Worm (Caenorhabditis elegans) whole organism, L1 larva: Measurements from ENCODE around the gene dnj-10.
A peak's percentile ranks its signal among the peaks of the same experiment; 100 is the strongest.

ENCODE experiments used
- C04F5.9 ChIP-seq: sonication (generic microtip); optimal IDR thresholded peaks from 2 replicates; lab custom pipeline; 2016; ENCODE audit warnings: missing genetic modification characterization, missing compliant biosample characterization
- C16A3.4 ChIP-seq: fragments of 150-350 bp; optimal IDR thresholded peaks from 2 replicates; lab custom pipeline; 2014; ENCODE audit warnings: missing biosample characterization, missing genetic modification characterization
- F16B12.6 ChIP-seq: fragments of 150-350 bp; optimal IDR thresholded peaks from 2 replicates; lab custom pipeline; 2014; ENCODE audit warnings: missing biosample characterization, missing genetic modification characterization
- Y116A8C.19 ChIP-seq: sonication (generic microtip); optimal IDR thresholded peaks from 2 replicates; lab custom pipeline; 2016; ENCODE audit warnings: missing compliant biosample characterization, missing genetic modification characterization, borderline replicate concordance
- ama-1 ChIP-seq: fragments of 150-350 bp; optimal IDR thresholded peaks from 2 replicates; lab custom pipeline; 2014
- blmp-1 ChIP-seq: fragments of 150-350 bp; optimal IDR thresholded peaks from 2 replicates; lab custom pipeline; 2014; ENCODE audit warnings: missing biosample characterization, missing genetic modification characterization
- ceh-63 ChIP-seq: fragments of 200-800 bp; sonication (Bioruptor generic); optimal IDR thresholded peaks from 2 replicates; lab custom pipeline; 2018; ENCODE audit warnings: mild to moderate bottlenecking, missing genetic modification characterization, missing compliant biosample characterization
- ceh-8 ChIP-seq: fragments of 200-800 bp; sonication (Bioruptor generic); optimal IDR thresholded peaks from 2 replicates; lab custom pipeline; 2018; ENCODE audit warnings: mild to moderate bottlenecking, missing genetic modification characterization, moderate library complexity, missing compliant biosample characterization
- ceh-90 ChIP-seq: sonication (generic microtip); optimal IDR thresholded peaks from 2 replicates; lab custom pipeline; 2016; ENCODE audit warnings: missing genetic modification characterization, missing compliant biosample characterization
- ces-1 ChIP-seq: fragments of 150-350 bp; optimal IDR thresholded peaks from 2 replicates; lab custom pipeline; 2014; ENCODE audit warnings: missing biosample characterization, missing genetic modification reagents, missing genetic modification characterization
- dpl-1 ChIP-seq, 3 experiments: fragments of 150-350 bp in 2 of 3; sonication (generic microtip) in 1 of 3; optimal IDR thresholded peaks; 2 replicates each; lab custom pipeline; 2014 to 2017; ENCODE audit warnings: missing biosample characterization in 3 of 3, missing genetic modification characterization in 3 of 3, missing genetic modification reagents in 3 of 3
- dsc-1 ChIP-seq: sonication (generic microtip); optimal IDR thresholded peaks from 2 replicates; lab custom pipeline; 2016; ENCODE audit warnings: mild to moderate bottlenecking, missing genetic modification characterization, missing compliant biosample characterization
- efl-1 ChIP-seq, 4 experiments: fragments of 150-350 bp; optimal IDR thresholded peaks in 3 of 4; peaks in 1 of 4; 1 replicate in 1 of 4; 2 replicates in 3 of 4; lab custom pipeline; 2014; ENCODE audit warnings: missing biosample characterization in 2 of 4, missing genetic modification characterization in 2 of 4, missing genetic modification reagents in 2 of 4
- egl-13 ChIP-seq: sonication (generic microtip); optimal IDR thresholded peaks from 2 replicates; lab custom pipeline; 2016; ENCODE audit warnings: missing genotype, missing genetic modification reagents, missing genetic modification characterization, missing compliant biosample characterization
- egl-27 ChIP-seq, 2 experiments: fragments of 150-350 bp in 1 of 2; sonication (generic microtip); optimal IDR thresholded peaks; 3 replicates each; lab custom pipeline; 2017 to 2018; ENCODE audit warnings: missing biosample characterization in 2 of 2, missing genetic modification characterization in 2 of 2, missing genetic modification reagents in 2 of 2
- elt-2 ChIP-seq: sonication (generic microtip); optimal IDR thresholded peaks from 2 replicates; lab custom pipeline; 2016; ENCODE audit warnings: missing genetic modification characterization, mild to moderate bottlenecking, inconsistent platforms, missing compliant biosample characterization, missing genetic modification reagents
- elt-3 ChIP-seq, 6 experiments: fragments of 150-350 bp in 1 of 6; sonication (generic microtip); optimal IDR thresholded peaks; 2 replicates each; lab custom pipeline; 2017 to 2018; ENCODE audit warnings: missing biosample characterization in 6 of 6, missing genetic modification characterization in 6 of 6, inconsistent platforms in 1 of 6
- ets-5 ChIP-seq: fragments of 200-800 bp; sonication (Bioruptor generic); IDR thresholded peaks from 2 replicates; pipeline ENCODE4 v1.3.6; 2022; ENCODE audit warnings: missing genetic modification characterization, missing compliant biosample characterization
- fkh-10 ChIP-seq: sonication (generic microtip); optimal IDR thresholded peaks from 2 replicates; lab custom pipeline; 2017; ENCODE audit warnings: missing biosample characterization, missing genetic modification reagents, missing genetic modification characterization
- fkh-4 ChIP-seq: sonication (generic microtip); optimal IDR thresholded peaks from 2 replicates; lab custom pipeline; 2016; ENCODE audit warnings: missing compliant biosample characterization, missing genetic modification characterization, borderline replicate concordance
- hpl-2 ChIP-seq: fragments of 150-350 bp; optimal IDR thresholded peaks from 2 replicates; lab custom pipeline; 2014; ENCODE audit warnings: missing biosample characterization, missing genetic modification reagents, missing genetic modification characterization
- isw-1 ChIP-seq: fragments of 200-800 bp; sonication (Bioruptor generic); IDR thresholded peaks from 2 replicates; pipeline ENCODE4 v1.3.6; 2022; ENCODE audit warnings: missing genetic modification characterization, missing compliant biosample characterization
- lin-14 ChIP-seq: fragments of 200-800 bp; sonication (Bioruptor generic); optimal IDR thresholded peaks from 2 replicates; lab custom pipeline; 2018; ENCODE audit warnings: mild to moderate bottlenecking, missing genetic modification characterization, moderate library complexity, missing compliant biosample characterization
- lin-15B ChIP-seq: fragments of 150-350 bp; sonication (generic microtip); optimal IDR thresholded peaks from 3 replicates; lab custom pipeline; 2014; ENCODE audit warnings: missing biosample characterization, missing genetic modification characterization
- lir-3 ChIP-seq: sonication (generic microtip); optimal IDR thresholded peaks from 2 replicates; lab custom pipeline; 2016; ENCODE audit warnings: mild to moderate bottlenecking, missing genetic modification characterization, moderate library complexity, missing compliant biosample characterization; ENCODE audit not compliant: poor library complexity
- mab-9 ChIP-seq: fragments of 200-800 bp; sonication (Bioruptor generic); IDR thresholded peaks from 2 replicates; pipeline ENCODE4 v1.3.6; 2022; ENCODE audit warnings: missing genetic modification reagents, missing genetic modification characterization, missing compliant biosample characterization
- mep-1 ChIP-seq: fragments of 150-350 bp; optimal IDR thresholded peaks from 2 replicates; lab custom pipeline; 2014; ENCODE audit warnings: missing biosample characterization, missing genetic modification characterization
- nhr-11 ChIP-seq: fragments of 150-350 bp; optimal IDR thresholded peaks from 2 replicates; lab custom pipeline; 2014; ENCODE audit warnings: missing biosample characterization, missing genetic modification characterization
- nhr-19 ChIP-seq: fragments of 200-800 bp; sonication (Bioruptor generic); conservative IDR thresholded peaks from 2 replicates; pipeline ENCODE4 v1.3.6; 2022; ENCODE audit warnings: missing genetic modification characterization, missing compliant biosample characterization
- nhr-20 ChIP-seq: sonication (generic microtip); optimal IDR thresholded peaks from 2 replicates; lab custom pipeline; 2016; ENCODE audit warnings: mild to moderate bottlenecking, missing genetic modification characterization, missing compliant biosample characterization
- nhr-47 ChIP-seq: sonication (generic microtip); optimal IDR thresholded peaks from 2 replicates; lab custom pipeline; 2016; ENCODE audit warnings: mild to moderate bottlenecking, missing genetic modification characterization, moderate library complexity, missing compliant biosample characterization
- nhr-71 ChIP-seq: sonication (generic microtip); optimal IDR thresholded peaks from 2 replicates; lab custom pipeline; 2016; ENCODE audit warnings: mild to moderate bottlenecking, missing genetic modification characterization, moderate library complexity, missing compliant biosample characterization
- nhr-76 ChIP-seq: sonication (generic microtip); optimal IDR thresholded peaks from 2 replicates; lab custom pipeline; 2017; ENCODE audit warnings: missing biosample characterization, missing genetic modification characterization
- nhr-77 ChIP-seq: fragments of 150-350 bp; optimal IDR thresholded peaks from 2 replicates; lab custom pipeline; 2014; ENCODE audit warnings: missing biosample characterization, missing genetic modification characterization
- nhr-84 ChIP-seq: sonication (generic microtip); optimal IDR thresholded peaks from 2 replicates; lab custom pipeline; 2017; ENCODE audit warnings: missing biosample characterization, missing genetic modification characterization
- nhr-85 ChIP-seq: sonication (generic microtip); peaks from one replicate; lab custom pipeline; 2016; ENCODE audit warnings: missing genetic modification characterization, inconsistent platforms, missing compliant biosample characterization
- nhr-90 ChIP-seq: sonication (generic microtip); optimal IDR thresholded peaks from 2 replicates; lab custom pipeline; 2016; ENCODE audit warnings: mild to moderate bottlenecking, missing genetic modification characterization, missing compliant biosample characterization; ENCODE audit not compliant: poor library complexity
- pag-3 ChIP-seq: sonication (generic microtip); optimal IDR thresholded peaks from 2 replicates; lab custom pipeline; 2017; ENCODE audit warnings: missing genetic modification characterization, mild to moderate bottlenecking, missing compliant biosample characterization, antibody characterized with exemption, borderline replicate concordance; ENCODE audit not compliant: insufficient read depth
- pqm-1 ChIP-seq: sonication (generic microtip); optimal IDR thresholded peaks from 3 replicates; lab custom pipeline; 2017; ENCODE audit warnings: missing biosample characterization, missing genetic modification characterization
- skn-1 ChIP-seq: fragments of 150-350 bp; optimal IDR thresholded peaks from 2 replicates; lab custom pipeline; 2014; ENCODE audit warnings: missing biosample characterization, missing genetic modification characterization
- snpc-4 ChIP-seq: fragments of 150-350 bp; optimal IDR thresholded peaks from 2 replicates; lab custom pipeline; 2014; ENCODE audit warnings: missing biosample characterization, missing genetic modification characterization
- snu-23 ChIP-seq: sonication (generic microtip); optimal IDR thresholded peaks from 2 replicates; lab custom pipeline; 2016; ENCODE audit warnings: missing genetic modification characterization, missing compliant biosample characterization
- sox-4 ChIP-seq: sonication (generic microtip); optimal IDR thresholded peaks from 2 replicates; lab custom pipeline; 2016; ENCODE audit warnings: missing genetic modification characterization, missing compliant biosample characterization
- sptf-1 ChIP-seq: fragments of 150-350 bp; optimal IDR thresholded peaks from 2 replicates; lab custom pipeline; 2014; ENCODE audit warnings: missing biosample characterization, missing genetic modification characterization
- swsn-7 ChIP-seq: sonication (generic microtip); optimal IDR thresholded peaks from 2 replicates; lab custom pipeline; 2016; ENCODE audit warnings: missing genetic modification characterization, missing compliant biosample characterization
- tbx-2 ChIP-seq: sonication (generic microtip); optimal IDR thresholded peaks from 2 replicates; lab custom pipeline; 2016; ENCODE audit warnings: missing genetic modification characterization, missing compliant biosample characterization
- unc-130 ChIP-seq: fragments of 150-350 bp; optimal IDR thresholded peaks from 2 replicates; lab custom pipeline; 2017; ENCODE audit warnings: missing biosample characterization, missing genetic modification characterization, inconsistent platforms
- unc-30 ChIP-seq: sonication (generic microtip); optimal IDR thresholded peaks from 2 replicates; lab custom pipeline; 2017; ENCODE audit warnings: missing biosample characterization, missing genetic modification characterization
- unc-62 ChIP-seq: fragments of 150-350 bp; optimal IDR thresholded peaks from 2 replicates; lab custom pipeline; 2014; ENCODE audit warnings: missing biosample characterization, missing genetic modification reagents, missing genetic modification characterization
- unc-98 ChIP-seq: fragments of 200-800 bp; sonication (Bioruptor generic); IDR thresholded peaks from 2 replicates; pipeline ENCODE4 v1.3.6; 2022; ENCODE audit warnings: missing genetic modification characterization, missing compliant biosample characterization
- ztf-4 ChIP-seq: fragments of 150-350 bp; optimal IDR thresholded peaks from 2 replicates; lab custom pipeline; 2014; ENCODE audit warnings: missing biosample characterization, missing genetic modification characterization

The dnj-10 gene

ce11 chrIII:8654400-8654980 is 23.5 kb downstream of the dnj-10 start:
- TF ChIP-seq nhr-20 (tag; lab: Kevin White, UChicago) (peak; percentile 18), skn-1 (no peak), pqm-1 (tag; lab: Kevin White, UChicago) (no peak), nhr-90 (tag; lab: Kevin White, UChicago) (no peak), sptf-1 (tag; lab: Kevin White, UChicago) (no peak), nhr-11 (tag; lab: Kevin White, UChicago) (no peak), nhr-76 (no peak), elt-3 (tag; optimal IDR thresholded peaks at IDR 0.05; lab: Kevin White, UChicago) (peak in 1 of 6 experiments; percentile 24), mep-1 (tag; lab: Kevin White, UChicago) (peak; percentile 6), blmp-1 (tag; lab: Kevin White, UChicago) (peak; percentile 83), nhr-47 (tag; lab: Kevin White, UChicago) (no peak), isw-1 (GFP tag; lab: Robert Waterston, UW) (no peak), ztf-4 (tag; lab: Kevin White, UChicago) (no peak), C04F5.9 (tag; lab: Kevin White, UChicago) (no peak), ces-1 (GFP tag; lab: Kevin White, UChicago) (no peak), egl-27 (tag; optimal IDR thresholded peaks at IDR 0.05; lab: Kevin White, UChicago) (no peak), nhr-71 (tag; lab: Kevin White, UChicago) (peak; percentile 45), fkh-10 (GFP tag; lab: Kevin White, UChicago) (no peak), pag-3 (tag; lab: Kevin White, UChicago) (peak; percentile 11), snpc-4 (tag; lab: Kevin White, UChicago) (no peak), snu-23 (peak; percentile 0), dsc-1 (tag; lab: Kevin White, UChicago) (peak; percentile 58), efl-1 (optimal IDR thresholded peaks at IDR 0.05; lab: Kevin White, UChicago) (no peak), efl-1 (GFP tag; optimal IDR thresholded peaks at IDR 0.05 in 1 of 2; lab: Kevin White, UChicago) (peak in 1 of 2 experiments; percentile 30), dpl-1 (GFP tag; optimal IDR thresholded peaks at IDR 0.05; lab: Kevin White, UChicago) (peak in 1 of 3 experiments; percentile 25), egl-13 (no peak), fkh-4 (no peak), unc-62 (GFP tag; lab: Kevin White, UChicago) (no peak), mab-9 (GFP tag; lab: Robert Waterston, UW) (no peak), tbx-2 (tag; lab: Kevin White, UChicago) (no peak), nhr-85 (tag; lab: Kevin White, UChicago) (peak; percentile 87), elt-2 (tag; lab: Kevin White, UChicago) (no peak), nhr-84 (tag; lab: Kevin White, UChicago) (no peak), lin-14 (GFP tag; lab: Kevin White, UChicago) (peak; percentile 37), ceh-90 (no peak), ets-5 (GFP tag; lab: Robert Waterston, UW) (no peak), unc-130 (tag; lab: Kevin White, UChicago) (peak; percentile 2), F16B12.6 (no peak), nhr-19 (GFP tag; lab: Robert Waterston, UW) (no peak), hpl-2 (no peak), swsn-7 (tag; lab: Kevin White, UChicago) (no peak)
- TF ChIP-seq, all 84 proteins: peak for 13

ce11 chrIII:8655412-8655811 is 24.4 kb downstream of the dnj-10 start:
- TF ChIP-seq lin-15B (tag; lab: Kevin White, UChicago), result no peak
- no peak for TF ChIP-seq ama-1 (lab: Kevin White, UChicago)
- no peak for TF ChIP-seq Y116A8C.19 (tag; lab: Kevin White, UChicago)
- TF ChIP-seq tbx-2 (tag; lab: Kevin White, UChicago), result peak; percentile 5
- TF ChIP-seq lir-3 (tag; lab: Kevin White, UChicago), result no peak
- TF ChIP-seq unc-98 (GFP tag; lab: Robert Waterston, UW), result no peak
- TF ChIP-seq snpc-4 (tag; lab: Kevin White, UChicago), result no peak
- TF ChIP-seq dpl-1 (GFP tag; optimal IDR thresholded peaks at IDR 0.05; lab: Kevin White, UChicago), result no peak
- no peak for TF ChIP-seq mab-9 (GFP tag; lab: Robert Waterston, UW)
- TF ChIP-seq C16A3.4, result no peak
- TF ChIP-seq ceh-63 (GFP tag; lab: Kevin White, UChicago), result no peak
- TF ChIP-seq nhr-20 (tag; lab: Kevin White, UChicago), result peak; percentile 60
- TF ChIP-seq unc-30 (tag; lab: Kevin White, UChicago), result no peak
- TF ChIP-seq skn-1, result no peak
- TF ChIP-seq sox-4 (tag; lab: Kevin White, UChicago), result no peak
- peak; percentile 56 for TF ChIP-seq ceh-8 (GFP tag; lab: Kevin White, UChicago)
- no peak for TF ChIP-seq nhr-77
- TF ChIP-seq nhr-71 (tag; lab: Kevin White, UChicago), result peak; percentile 51
- TF ChIP-seq lin-14 (GFP tag; lab: Kevin White, UChicago), result peak; percentile 23
- TF ChIP-seq isw-1 (GFP tag; lab: Robert Waterston, UW), result no peak
